Worm (Caenorhabditis elegans): ENCODE measurements around the gene Y111B2A.21.
A peak's percentile ranks its signal among the peaks of the same experiment; 100 is the strongest.

Gene Y111B2A.21

DNA sequence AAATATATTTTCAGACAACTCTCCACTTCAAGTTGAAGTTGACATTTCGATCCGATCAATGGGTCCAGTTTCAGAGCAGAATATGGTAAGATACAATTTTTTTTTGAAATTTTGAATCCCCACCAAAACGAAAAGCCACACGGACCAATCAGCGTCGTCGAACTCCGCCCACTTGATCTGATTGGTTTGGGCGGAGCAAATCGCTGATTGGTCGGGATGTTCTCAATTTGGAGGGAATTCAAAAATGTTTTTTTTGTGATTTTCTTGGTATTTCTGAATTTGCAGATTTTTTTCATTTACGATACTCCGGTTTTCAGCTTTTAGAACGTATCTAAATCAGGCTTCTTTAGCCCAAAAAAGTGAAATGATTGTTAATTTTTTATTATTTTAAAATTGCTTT lies 39.2 kb downstream of the Y111B2A.21 start:
- no peak for TF ChIP-seq hmg-1.2 (GFP tag; IDR thresholded peaks at IDR 0.05)

ce11 chrIII:12788239-12788638 lies 42.0 kb downstream of the Y111B2A.21 start:
- TF ChIP-seq B0336.3 (GFP tag; IDR thresholded peaks at IDR 0.05) = no peak
- TF ChIP-seq gei-17 (GFP tag; optimal IDR thresholded peaks at IDR 0.05) = no peak
- 0 out of 2 replicates have a peak, but pooled peaks have one; percentile 8 for TF ChIP-seq F37B4.10 (GFP tag; IDR thresholded peaks at IDR 0.05)
- no peak for TF ChIP-seq let-526 (GFP tag; IDR thresholded peaks at IDR 0.05)
- no peak for TF ChIP-seq F39B2.1 (GFP tag; IDR thresholded peaks at IDR 0.05)
- no peak for TF ChIP-seq egl-18 (GFP tag; IDR thresholded peaks at IDR 0.05)

- TF ChIP-seq repo-1 (tag; optimal IDR thresholded peaks at IDR 0.05) (no peak), him-1 (tag; optimal IDR thresholded peaks at IDR 0.05) (no peak), F37B4.10 (GFP tag; IDR thresholded peaks at IDR 0.05) (no peak), B0261.1 (tag; optimal IDR thresholded peaks at IDR 0.05) (no peak), snpc-1.1 (tag; optimal IDR thresholded peaks at IDR 0.05; ENCODE audit: insufficient read depth) (no peak), ets-4 (GFP tag; optimal IDR thresholded peaks at IDR 0.05) (no peak), mxl-1 (tag; optimal IDR thresholded peaks at IDR 0.05) (no peak), bed-1 (GFP tag; IDR thresholded peaks at IDR 0.05) (no peak), F57A8.1 (GFP tag; optimal IDR thresholded peaks at IDR 0.05) (no peak), mel-28 (tag; optimal IDR thresholded peaks at IDR 0.05; ENCODE audit: borderline replicate concordance) (no peak), bed-2 (GFP tag; IDR thresholded peaks at IDR 0.05) (no peak), ceh-79 (tag; optimal IDR thresholded peaks at IDR 0.05) (no peak), B0336.3 (GFP tag; IDR thresholded peaks at IDR 0.05) (no peak), dox-1 (GFP tag; IDR thresholded peaks at IDR 0.05) (no peak), nfya-1 (tag; optimal IDR thresholded peaks at IDR 0.05; ENCODE audit: borderline replicate concordance, insufficient read depth) (no peak)
Observed at ce11 chrIII:12789420-12789819, 43.2 kb downstream of the Y111B2A.21 start, which contains the start of gene BE10.1. Gene BE10.1, minus strand, starts transcription at chrIII:12789520.

- TF ChIP-seq cebp-2 (GFP tag; IDR thresholded peaks at IDR 0.05) (no peak), ztf-26 (tag; optimal IDR thresholded peaks at IDR 0.05) (no peak), ZK185.1 (tag; optimal IDR thresholded peaks at IDR 0.05; ENCODE audit: poor library complexity, severe bottlenecking) (no peak), C06A6.2 (GFP tag; conservative IDR thresholded peaks at IDR 0.05) (no peak), madf-3 (GFP tag; IDR thresholded peaks at IDR 0.05) (no peak), snpc-1.3 (tag; optimal IDR thresholded peaks at IDR 0.05; ENCODE audit: insufficient read depth) (no peak), bed-1 (GFP tag; IDR thresholded peaks at IDR 0.05) (no peak), ztf-25 (GFP tag; IDR thresholded peaks at IDR 0.05) (no peak), unc-130 (GFP tag; optimal IDR thresholded peaks at IDR 0.05) (no peak), somi-1 (GFP tag; optimal IDR thresholded peaks at IDR 0.05) (no peak), ztf-6 (GFP tag; IDR thresholded peaks at IDR 0.05) (no peak), Y95B8A.8 (GFP tag; IDR thresholded peaks at IDR 0.05) (no peak), chd-7 (tag; optimal IDR thresholded peaks at IDR 0.05) (no peak), tbp1 (GFP tag; optimal IDR thresholded peaks at IDR 0.05) (no peak), Y53G8AR.9 (GFP tag; conservative IDR thresholded peaks at IDR 0.05) (no peak)
Observed at ce11 chrIII:12794200-12794599, 48.0 kb downstream of the Y111B2A.21 start.

All from whole organism, young adult.